Worm (Caenorhabditis elegans) whole organism, L4/young adult: Measurements from ENCODE around the gene ceh-31.

ENCODE experiments used
- W03F9.2 ChIP-seq: fragments of 150-350 bp; optimal IDR thresholded peaks from 2 replicates; lab custom pipeline; 2014; ENCODE audit warnings: missing biosample characterization, missing genetic modification characterization
- dao-5 ChIP-seq: sonication (generic microtip); optimal IDR thresholded peaks from 2 replicates; lab custom pipeline; 2016; ENCODE audit warnings: missing genotype, missing genetic modification characterization, moderate library complexity, missing compliant biosample characterization
- him-1 ChIP-seq: sonication (generic microtip); optimal IDR thresholded peaks from 2 replicates; lab custom pipeline; 2016; ENCODE audit warnings: missing genotype, missing genetic modification reagents, missing genetic modification characterization, missing compliant biosample characterization

DNA sequence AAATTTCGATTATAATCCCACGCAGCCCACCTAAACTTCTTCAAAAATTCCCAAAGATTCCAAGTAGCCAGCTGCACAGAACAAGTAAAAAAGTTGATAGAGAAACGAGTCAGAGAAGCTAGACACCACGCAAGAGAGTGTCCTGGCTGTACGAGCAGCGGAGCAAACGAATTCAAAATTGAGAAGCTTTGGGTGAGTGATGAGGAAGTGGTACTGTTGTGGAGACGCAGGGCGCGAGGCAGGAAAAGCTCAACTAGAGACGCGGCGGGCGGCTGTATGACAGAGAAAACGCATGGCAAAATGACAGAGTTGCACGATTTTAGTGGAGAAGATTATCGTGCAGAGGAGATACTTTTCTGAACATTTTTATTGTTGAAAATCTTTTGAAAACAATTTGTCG lies 21.0 kb downstream of the ceh-31 start:
- TF ChIP-seq him-1 (tag; lab: Kevin White, UChicago) (peak; percentile 75), dao-5 (tag; lab: Kevin White, UChicago) (no peak), W03F9.2 (no peak)
